Worm (Caenorhabditis elegans) whole organism, L3 larva: Measurements from ENCODE around the gene uev-2.
A peak's percentile ranks its signal among the peaks of the same experiment; 100 is the strongest.

ENCODE experiments used
- R02D3.7 ChIP-seq: fragments of 150-350 bp; optimal IDR thresholded peaks from 2 replicates; lab custom pipeline; 2014; ENCODE audit warnings: missing biosample characterization, missing genetic modification characterization
- ZK546.5 ChIP-seq: sonication (generic microtip); optimal IDR thresholded peaks from 2 replicates; lab custom pipeline; 2017; ENCODE audit warnings: missing biosample characterization, missing genetic modification characterization
- aly-2 ChIP-seq: fragments of 150-350 bp; optimal IDR thresholded peaks from 2 replicates; lab custom pipeline; 2014; ENCODE audit warnings: missing biosample characterization, missing genetic modification characterization
- ama-1 ChIP-seq: fragments of 150-350 bp; optimal IDR thresholded peaks from 2 replicates; lab custom pipeline; 2018
- ceh-16 ChIP-seq: sonication (generic microtip); optimal IDR thresholded peaks from 2 replicates; lab custom pipeline; 2017; ENCODE audit warnings: missing biosample characterization, missing genetic modification characterization
- ceh-28 ChIP-seq: fragments of 150-350 bp; optimal IDR thresholded peaks from 2 replicates; lab custom pipeline; 2014; ENCODE audit warnings: missing biosample characterization, missing genetic modification reagents, missing genetic modification characterization
- ceh-82 ChIP-seq: fragments of 150-350 bp; optimal IDR thresholded peaks from 2 replicates; lab custom pipeline; 2014; ENCODE audit warnings: missing biosample characterization, missing genetic modification characterization
- ceh-9 ChIP-seq: sonication (generic microtip); optimal IDR thresholded peaks from 2 replicates; lab custom pipeline; 2018; ENCODE audit warnings: missing biosample characterization, missing genetic modification characterization
- daf-12 ChIP-seq: fragments of 150-350 bp; optimal IDR thresholded peaks from 2 replicates; lab custom pipeline; 2014; ENCODE audit warnings: missing biosample characterization, missing genetic modification reagents, missing genetic modification characterization
- egl-27 ChIP-seq: sonication (generic microtip); optimal IDR thresholded peaks from 4 replicates; lab custom pipeline; 2017; ENCODE audit warnings: missing biosample characterization, missing genetic modification reagents, missing genetic modification characterization
- egl-5 ChIP-seq: fragments of 150-350 bp; optimal IDR thresholded peaks from 2 replicates; lab custom pipeline; 2017; ENCODE audit warnings: missing biosample characterization, missing genetic modification reagents, missing genetic modification characterization, inconsistent platforms
- elt-1 ChIP-seq: fragments of 150-350 bp; optimal IDR thresholded peaks from 2 replicates; lab custom pipeline; 2014; ENCODE audit warnings: missing biosample characterization, missing genetic modification characterization
- elt-2 ChIP-seq: sonication (generic microtip); optimal IDR thresholded peaks from 2 replicates; lab custom pipeline; 2016; ENCODE audit warnings: missing genetic modification reagents, mild to moderate bottlenecking, missing genetic modification characterization, missing compliant biosample characterization
- elt-3 ChIP-seq, 3 experiments: fragments of 150-350 bp in 1 of 3; sonication (generic microtip) in 2 of 3; optimal IDR thresholded peaks; 2 replicates in 2 of 3; 4 replicates in 1 of 3; lab custom pipeline; 2014 to 2017; ENCODE audit warnings: missing biosample characterization in 3 of 3, missing genetic modification characterization in 3 of 3
- eor-1 ChIP-seq, 2 experiments: fragments of 150-350 bp; optimal IDR thresholded peaks; 2 replicates each; lab custom pipeline; 2014 to 2018; ENCODE audit warnings: missing biosample characterization in 2 of 2, missing genetic modification characterization in 2 of 2
- fkh-10 ChIP-seq: sonication (generic microtip); optimal IDR thresholded peaks from 2 replicates; lab custom pipeline; 2017; ENCODE audit warnings: missing biosample characterization, missing genetic modification reagents, missing genetic modification characterization
- fkh-2 ChIP-seq: fragments of 150-350 bp; optimal IDR thresholded peaks from 2 replicates; lab custom pipeline; 2014; ENCODE audit warnings: missing biosample characterization, missing genetic modification reagents, missing genetic modification characterization
- fos-1 ChIP-seq: fragments of 150-350 bp; optimal IDR thresholded peaks from 2 replicates; lab custom pipeline; 2014; ENCODE audit warnings: missing biosample characterization, missing genetic modification characterization
- hmg-11 ChIP-seq: sonication (generic microtip); optimal IDR thresholded peaks from 2 replicates; lab custom pipeline; 2016; ENCODE audit warnings: missing genetic modification characterization, missing compliant biosample characterization
- jun-1 ChIP-seq: fragments of 150-350 bp; optimal IDR thresholded peaks from 2 replicates; lab custom pipeline; 2014; ENCODE audit warnings: missing biosample characterization, missing genetic modification reagents, missing genetic modification characterization
- lin-15B ChIP-seq: fragments of 150-350 bp; optimal IDR thresholded peaks from 2 replicates; lab custom pipeline; 2014; ENCODE audit warnings: missing biosample characterization, missing genetic modification characterization
- lin-39 ChIP-seq: fragments of 150-350 bp; optimal IDR thresholded peaks from 2 replicates; lab custom pipeline; 2018; ENCODE audit warnings: missing biosample characterization, missing genetic modification reagents, missing genetic modification characterization
- lsy-12 ChIP-seq: sonication (generic microtip); optimal IDR thresholded peaks from 2 replicates; lab custom pipeline; 2016; ENCODE audit warnings: mild to moderate bottlenecking, missing genetic modification characterization, missing compliant biosample characterization
- mdl-1 ChIP-seq: fragments of 150-350 bp; optimal IDR thresholded peaks from 2 replicates; lab custom pipeline; 2014; ENCODE audit warnings: missing biosample characterization, missing genetic modification characterization
- mml-1 ChIP-seq: fragments of 150-350 bp; sonication (generic microtip); optimal IDR thresholded peaks from 3 replicates; lab custom pipeline; 2014; ENCODE audit warnings: missing biosample characterization, missing genetic modification characterization
- nfya-1 ChIP-seq: sonication (generic microtip); optimal IDR thresholded peaks from 2 replicates; lab custom pipeline; 2017; ENCODE audit warnings: missing genetic modification characterization, mild to moderate bottlenecking, missing compliant biosample characterization, antibody characterized with exemption, moderate library complexity; ENCODE audit not compliant: insufficient read depth
- nhr-11 ChIP-seq: fragments of 150-350 bp; optimal IDR thresholded peaks from 2 replicates; lab custom pipeline; 2014; ENCODE audit warnings: missing biosample characterization, missing genetic modification characterization
- nhr-12 ChIP-seq: fragments of 150-350 bp; optimal IDR thresholded peaks from 2 replicates; lab custom pipeline; 2014; ENCODE audit warnings: missing biosample characterization, missing genetic modification characterization
- nhr-23 ChIP-seq: fragments of 150-350 bp; optimal IDR thresholded peaks from 2 replicates; lab custom pipeline; 2014; ENCODE audit warnings: missing biosample characterization, missing genetic modification reagents, missing genetic modification characterization
- nhr-237 ChIP-seq: fragments of 150-350 bp; optimal IDR thresholded peaks from 2 replicates; lab custom pipeline; 2014; ENCODE audit warnings: missing biosample characterization, missing genetic modification characterization
- nhr-25 ChIP-seq: sonication (generic microtip); optimal IDR thresholded peaks from 2 replicates; lab custom pipeline; 2017; ENCODE audit warnings: missing biosample characterization, missing genetic modification characterization
- nhr-28 ChIP-seq: fragments of 150-350 bp; optimal IDR thresholded peaks from 2 replicates; lab custom pipeline; 2014; ENCODE audit warnings: missing biosample characterization, missing genetic modification characterization
- nhr-43 ChIP-seq: sonication (generic microtip); optimal IDR thresholded peaks from 2 replicates; lab custom pipeline; 2016; ENCODE audit warnings: mild to moderate bottlenecking, missing genetic modification characterization, missing compliant biosample characterization; ENCODE audit not compliant: poor library complexity, severe bottlenecking
- nhr-67 ChIP-seq: fragments of 150-350 bp; optimal IDR thresholded peaks from 2 replicates; lab custom pipeline; 2014; ENCODE audit warnings: missing biosample characterization, missing genetic modification characterization
- nhr-76 ChIP-seq: fragments of 150-350 bp; sonication (generic microtip); optimal IDR thresholded peaks from 5 replicates; lab custom pipeline; 2014; ENCODE audit warnings: missing biosample characterization, missing genetic modification characterization
- nhr-77 ChIP-seq: fragments of 150-350 bp; optimal IDR thresholded peaks from 2 replicates; lab custom pipeline; 2014; ENCODE audit warnings: missing biosample characterization, missing genetic modification characterization
- pha-4 ChIP-seq: fragments of 150-350 bp; optimal IDR thresholded peaks from 2 replicates; lab custom pipeline; 2014; ENCODE audit warnings: missing biosample characterization, missing genetic modification reagents, missing genetic modification characterization
- pqm-1 ChIP-seq: fragments of 150-350 bp; optimal IDR thresholded peaks from 2 replicates; lab custom pipeline; 2017; ENCODE audit warnings: missing biosample characterization, missing genetic modification characterization, inconsistent platforms
- sea-2 ChIP-seq: fragments of 150-350 bp; sonication (generic microtip); optimal IDR thresholded peaks from 4 replicates; lab custom pipeline; 2014; ENCODE audit warnings: missing biosample characterization, missing genetic modification reagents, missing genetic modification characterization
- skn-1 ChIP-seq: fragments of 150-350 bp; optimal IDR thresholded peaks from 2 replicates; lab custom pipeline; 2014; ENCODE audit warnings: missing biosample characterization, missing genetic modification characterization
- snpc-4 ChIP-seq: fragments of 150-350 bp; optimal IDR thresholded peaks from 2 replicates; lab custom pipeline; 2014; ENCODE audit warnings: missing biosample characterization, missing genetic modification characterization
- tbx-2 ChIP-seq: sonication (generic microtip); optimal IDR thresholded peaks from 2 replicates; lab custom pipeline; 2016; ENCODE audit warnings: mild to moderate bottlenecking, missing genetic modification characterization, missing compliant biosample characterization
- unc-39 ChIP-seq: sonication (generic microtip); optimal IDR thresholded peaks from 4 replicates; lab custom pipeline; 2017; ENCODE audit warnings: missing biosample characterization, missing genetic modification characterization
- unc-62 ChIP-seq: fragments of 150-350 bp; sonication (generic microtip); optimal IDR thresholded peaks from 4 replicates; lab custom pipeline; 2014; ENCODE audit warnings: missing biosample characterization, missing genetic modification reagents, missing genetic modification characterization
- zag-1 ChIP-seq: fragments of 150-350 bp; optimal IDR thresholded peaks from 2 replicates; lab custom pipeline; 2014; ENCODE audit warnings: missing biosample characterization, missing genetic modification characterization
- ztf-11 ChIP-seq: fragments of 150-350 bp; optimal IDR thresholded peaks from 2 replicates; lab custom pipeline; 2014; ENCODE audit warnings: missing biosample characterization, missing genetic modification characterization
- ztf-4 ChIP-seq: fragments of 150-350 bp; optimal IDR thresholded peaks from 2 replicates; lab custom pipeline; 2014; ENCODE audit warnings: missing biosample characterization, missing genetic modification characterization

The uev-2 gene

DNA sequence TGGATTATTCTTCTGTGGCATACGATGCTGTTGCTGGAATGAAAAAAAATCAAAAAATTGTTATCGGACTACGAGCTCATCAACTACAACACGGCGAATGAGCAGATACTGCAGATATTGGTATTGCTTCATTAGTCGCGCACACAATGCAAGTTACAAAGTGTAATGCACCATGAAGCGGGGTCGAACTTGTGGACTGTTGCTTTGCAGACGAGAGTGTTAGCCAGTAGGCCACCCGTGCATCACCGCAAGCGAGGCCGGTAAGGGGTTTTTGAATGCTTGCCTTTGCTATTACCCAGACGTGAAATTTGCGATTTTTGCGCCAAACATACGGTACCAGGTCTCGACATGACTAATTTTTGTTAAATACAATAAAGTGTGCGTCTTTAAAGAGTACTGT is 19.1 kb downstream of the uev-2 start (continued):
- TF ChIP-seq skn-1 = peak; percentile 51
- TF ChIP-seq ztf-4 (tag; lab: Kevin White, UChicago) = no peak
- peak; percentile 62 for TF ChIP-seq nhr-23

DNA sequence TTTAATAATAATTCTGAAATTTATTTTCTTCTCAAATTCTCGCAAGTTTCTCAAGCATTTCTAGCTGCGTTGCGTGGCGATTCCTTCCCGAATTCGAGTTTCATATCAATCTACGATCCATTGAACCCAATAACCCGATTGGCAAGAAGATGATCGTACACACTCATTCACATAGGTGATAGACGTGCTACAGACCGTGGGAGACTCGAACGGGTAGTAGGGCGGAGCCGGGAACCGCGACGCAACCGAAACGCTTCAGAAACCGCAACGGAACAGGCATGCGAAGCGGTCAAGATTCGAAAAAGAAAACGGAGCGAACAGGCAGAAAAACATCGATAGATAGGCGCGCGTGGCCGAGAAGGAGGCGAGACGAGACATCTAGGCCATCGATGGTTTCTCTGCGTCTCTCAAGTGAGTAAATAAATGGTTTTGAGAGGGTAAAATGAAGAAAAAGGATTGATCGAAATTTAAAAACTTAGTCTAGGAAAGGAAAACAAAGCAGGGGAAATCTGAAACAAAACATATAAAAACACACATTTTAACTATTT is 20.6 kb downstream of the uev-2 start, which contains the start of gene madf-11:
TSS of gene madf-11 (minus strand) at position 51 of the 548 bp plus-strand sequence.
- TF ChIP-seq ceh-16 (tag; lab: Kevin White, UChicago) = no peak
- no peak for TF ChIP-seq eor-1 (tag; optimal IDR thresholded peaks at IDR 0.05; lab: Kevin White, UChicago)
- TF ChIP-seq elt-1 (tag; lab: Kevin White, UChicago) = no peak
- peak; percentile 54 for TF ChIP-seq jun-1 (tag; lab: Kevin White, UChicago)
- TF ChIP-seq sea-2 (GFP tag; lab: Kevin White, UChicago) = no peak
- no peak for TF ChIP-seq nhr-237
- TF ChIP-seq egl-5 (tag; lab: Kevin White, UChicago) = peak; percentile 76
- peak; percentile 8 for TF ChIP-seq skn-1
- TF ChIP-seq unc-39 (tag; lab: Kevin White, UChicago) = no peak
- TF ChIP-seq elt-3 (tag; optimal IDR thresholded peaks at IDR 0.05; lab: Kevin White, UChicago) = peak in 1 of 3 experiments; percentile 25
- TF ChIP-seq ama-1 (lab: Kevin White, UChicago) = no peak
- peak; percentile 84 for TF ChIP-seq ceh-28 (tag; lab: Kevin White, UChicago)
- no peak for TF ChIP-seq egl-27 (tag; lab: Kevin White, UChicago)
- no peak for TF ChIP-seq tbx-2
- TF ChIP-seq ceh-82 = peak; percentile 5
- TF ChIP-seq elt-2 = peak; percentile 39
- peak; percentile 94 for TF ChIP-seq lin-15B
- no peak for TF ChIP-seq nhr-12
- TF ChIP-seq R02D3.7 (tag; lab: Kevin White, UChicago) = peak; percentile 69
- TF ChIP-seq nhr-67 (tag; lab: Kevin White, UChicago) = no peak
- TF ChIP-seq hmg-11 (tag; lab: Kevin White, UChicago) = no peak
- no peak for TF ChIP-seq ztf-4 (tag; lab: Kevin White, UChicago)
- TF ChIP-seq nhr-25 (tag; lab: Kevin White, UChicago) = peak; percentile 74
- TF ChIP-seq snpc-4 (tag; lab: Kevin White, UChicago) = peak; percentile 76
- no peak for TF ChIP-seq unc-62 (GFP tag; lab: Kevin White, UChicago)
- TF ChIP-seq pqm-1 (tag; lab: Kevin White, UChicago) = peak; percentile 39
- TF ChIP-seq ceh-9 (tag; lab: Kevin White, UChicago) = no peak
- peak; percentile 93 for TF ChIP-seq pha-4 (tag; lab: Kevin White, UChicago)
- TF ChIP-seq nhr-28 (tag; lab: Kevin White, UChicago) = no peak
- peak; percentile 75 for TF ChIP-seq nhr-23
- TF ChIP-seq nhr-77 (tag; lab: Kevin White, UChicago) = no peak
- no peak for TF ChIP-seq lsy-12
- no peak for TF ChIP-seq nhr-11 (tag; lab: Kevin White, UChicago)
- TF ChIP-seq fkh-2 (tag; lab: Kevin White, UChicago) = no peak
- TF ChIP-seq aly-2 (tag; lab: Kevin White, UChicago) = no peak
- TF ChIP-seq nhr-43 (tag; lab: Kevin White, UChicago) = peak; percentile 60
- no peak for TF ChIP-seq ztf-11 (tag; lab: Kevin White, UChicago)
- peak; percentile 75 for TF ChIP-seq lin-39 (tag; lab: Kevin White, UChicago)
- TF ChIP-seq mml-1 = no peak
- no peak for TF ChIP-seq fos-1 (tag; lab: Kevin White, UChicago)
- TF ChIP-seq daf-12 (tag; lab: Kevin White, UChicago) = no peak
- TF ChIP-seq zag-1 (tag; lab: Kevin White, UChicago) = no peak
- no peak for TF ChIP-seq nhr-76 (tag; lab: Kevin White, UChicago)
- TF ChIP-seq mdl-1 (tag; lab: Kevin White, UChicago) = no peak
- peak; percentile 38 for TF ChIP-seq fkh-10 (GFP tag; lab: Kevin White, UChicago)
- peak; percentile 80 for TF ChIP-seq nfya-1 (tag; lab: Kevin White, UChicago)
- no peak for TF ChIP-seq ZK546.5 (tag; lab: Kevin White, UChicago)
